Fruit fly (Drosophila melanogaster) whole organism, wandering third instar larva: ENCODE data around the gene CG8661.

Source experiments
- Abd-B ChIP-seq: fragments of >200 bp; optimal IDR thresholded peaks from 2 replicates; lab custom pipeline; 2017; ENCODE audit warnings: missing biosample characterization, missing genetic modification characterization
- CG32264 ChIP-seq: fragments of 200-800 bp; sonication (Bioruptor generic); optimal IDR thresholded peaks from 2 replicates; lab custom pipeline; 2016; ENCODE audit warnings: missing biosample characterization, missing genetic modification characterization
- CG9705 ChIP-seq: fragments of 200-800 bp; sonication (Bioruptor generic); optimal IDR thresholded peaks from 2 replicates; lab custom pipeline; 2018; ENCODE audit warnings: missing biosample characterization, mild to moderate bottlenecking, missing genetic modification characterization
- CrebA ChIP-seq: fragments of 200-800 bp; sonication (Bioruptor generic); optimal IDR thresholded peaks from 2 replicates; lab custom pipeline; 2016; ENCODE audit warnings: missing biosample characterization, mild to moderate bottlenecking, missing genetic modification characterization, borderline replicate concordance
- Dfd ChIP-seq: fragments of >200 bp; optimal IDR thresholded peaks from 2 replicates; lab custom pipeline; 2017; ENCODE audit warnings: missing biosample characterization, missing genetic modification characterization
- Dif ChIP-seq: fragments of 200-275, 200-300 bp; sonication (Bioruptor generic); optimal IDR thresholded peaks from 2 replicates; lab custom pipeline; 2018; ENCODE audit warnings: missing biosample characterization, missing genetic modification characterization; ENCODE audit not compliant: partially characterized antibody
- HLH106 ChIP-seq: fragments of 200-800 bp; optimal IDR thresholded peaks from 3 replicates; lab custom pipeline; 2019; ENCODE audit warnings: missing biosample characterization, mild to moderate bottlenecking, missing genetic modification characterization, moderate library complexity
- Hnf4 ChIP-seq: fragments of 200-800 bp; sonication (Bioruptor generic); optimal IDR thresholded peaks from 2 replicates; lab custom pipeline; 2016; ENCODE audit warnings: missing biosample characterization, mild to moderate bottlenecking, missing genetic modification characterization
- Hr78 ChIP-seq: fragments of >200 bp; optimal IDR thresholded peaks from 2 replicates; lab custom pipeline; 2017; ENCODE audit warnings: missing biosample characterization, missing genetic modification characterization
- Hr83 ChIP-seq: fragments of 200-300 bp; sonication (Bioruptor generic); optimal IDR thresholded peaks from 2 replicates; lab custom pipeline; 2016; ENCODE audit warnings: missing biosample characterization, mild to moderate bottlenecking, missing genetic modification characterization, moderate library complexity; ENCODE audit not compliant: poor library complexity, severe bottlenecking
- Myc ChIP-seq: fragments of >200 bp; optimal IDR thresholded peaks from 2 replicates; lab custom pipeline; 2017
- N ChIP-seq: fragments of >200 bp; optimal IDR thresholded peaks from 2 replicates; lab custom pipeline; 2018; ENCODE audit warnings: missing biosample characterization, missing external identifiers, missing genetic modification characterization
- Rel ChIP-seq, 2 experiments: fragments of 200-800 bp; sonication (Bioruptor generic) in 1 of 2; optimal IDR thresholded peaks; 2 replicates in 1 of 2; 3 replicates in 1 of 2; lab custom pipeline; 2016 to 2019; ENCODE audit warnings: mild to moderate bottlenecking in 2 of 2, missing biosample characterization in 2 of 2, missing genetic modification characterization in 2 of 2, moderate library complexity in 1 of 2
- Sp1 ChIP-seq: fragments of 200-800 bp; sonication (Bioruptor generic); optimal IDR thresholded peaks from 3 replicates; lab custom pipeline; 2019; ENCODE audit warnings: missing biosample characterization, mild to moderate bottlenecking, missing genetic modification characterization, moderate library complexity
- Vsx2 ChIP-seq: fragments of 200-300, 225-300 bp; sonication (Bioruptor generic); optimal IDR thresholded peaks from 2 replicates; lab custom pipeline; 2018; ENCODE audit warnings: missing biosample characterization, missing genetic modification characterization; ENCODE audit not compliant: partially characterized antibody
- br ChIP-seq: fragments of 200-800 bp; sonication (Bioruptor generic); optimal IDR thresholded peaks from 2 replicates; lab custom pipeline; 2016; ENCODE audit warnings: missing biosample characterization, missing genetic modification characterization
- brk ChIP-seq: fragments of 200-800 bp; sonication (Bioruptor generic); optimal IDR thresholded peaks from 2 replicates; lab custom pipeline; 2016; ENCODE audit warnings: missing biosample characterization, mild to moderate bottlenecking, missing genetic modification characterization
- dl ChIP-seq, 2 experiments: fragments of 175-275, 200-275 bp in 1 of 2; fragments of 200-275 bp in 1 of 2; sonication (Bioruptor generic); optimal IDR thresholded peaks; lab custom pipeline; 2018; ENCODE audit warnings: mild to moderate bottlenecking in 2 of 2, missing biosample characterization in 2 of 2, missing genetic modification characterization in 2 of 2, moderate library complexity in 2 of 2; ENCODE audit not compliant: partially characterized antibody in 2 of 2, insufficient read depth in 1 of 2
- dmrt93B ChIP-seq: fragments of 200-800 bp; sonication (Bioruptor generic); optimal IDR thresholded peaks from 2 replicates; lab custom pipeline; 2018; ENCODE audit warnings: missing biosample characterization, mild to moderate bottlenecking, missing genetic modification characterization
- dsf ChIP-seq: sonication (Bioruptor generic); optimal IDR thresholded peaks from 2 replicates; lab custom pipeline; 2016; ENCODE audit warnings: missing biosample characterization, missing genetic modification characterization, borderline replicate concordance
- ey ChIP-seq: fragments of 200-800 bp; sonication (Bioruptor generic); optimal IDR thresholded peaks from 2 replicates; lab custom pipeline; 2016; ENCODE audit warnings: missing biosample characterization, missing genetic modification characterization
- foxo ChIP-seq, 2 experiments: fragments of 200-800 bp; sonication (Bioruptor generic); optimal IDR thresholded peaks; 2 replicates in 1 of 2; 3 replicates in 1 of 2; lab custom pipeline; 2016 to 2017; ENCODE audit warnings: missing biosample characterization in 2 of 2, missing genetic modification characterization in 2 of 2
- fru ChIP-seq: fragments of 200-800 bp; sonication (Bioruptor generic); optimal IDR thresholded peaks from 3 replicates; lab custom pipeline; 2016; ENCODE audit warnings: missing biosample characterization, mild to moderate bottlenecking, missing genetic modification characterization
- h ChIP-seq: fragments of 200-800 bp; sonication (Bioruptor generic); optimal IDR thresholded peaks from 3 replicates; lab custom pipeline; 2016; ENCODE audit warnings: missing biosample characterization, mild to moderate bottlenecking, missing genetic modification characterization
- jim ChIP-seq: fragments of 175-275, 200-325 bp; sonication (Bioruptor generic); optimal IDR thresholded peaks from 2 replicates; lab custom pipeline; 2016; ENCODE audit warnings: missing biosample characterization, mild to moderate bottlenecking, missing genetic modification characterization
- lola ChIP-seq: fragments of >200 bp; optimal IDR thresholded peaks from 2 replicates; lab custom pipeline; 2017; ENCODE audit warnings: missing biosample characterization, missing genetic modification characterization
- pan ChIP-seq: fragments of >200 bp; optimal IDR thresholded peaks from 2 replicates; lab custom pipeline; 2017
- psq ChIP-seq: fragments of 200-800 bp; sonication (Bioruptor generic); optimal IDR thresholded peaks from 3 replicates; lab custom pipeline; 2017; ENCODE audit warnings: missing biosample characterization, mild to moderate bottlenecking, missing genetic modification characterization, moderate library complexity
- sage ChIP-seq: fragments of 200-800 bp; sonication (Bioruptor generic); optimal IDR thresholded peaks from 2 replicates; lab custom pipeline; 2016; ENCODE audit warnings: missing biosample characterization, mild to moderate bottlenecking, missing genetic modification characterization
- sv ChIP-seq: fragments of 200-800 bp; sonication (Bioruptor generic); optimal IDR thresholded peaks from 3 replicates; lab custom pipeline; 2016; ENCODE audit warnings: missing biosample characterization, missing genetic modification characterization
- tai ChIP-seq: sonication (Bioruptor generic); optimal IDR thresholded peaks from 2 replicates; lab custom pipeline; 2016; ENCODE audit warnings: missing biosample characterization, missing genetic modification characterization
- usp ChIP-seq: fragments of >200 bp; optimal IDR thresholded peaks from 2 replicates; lab custom pipeline; 2017; ENCODE audit warnings: missing biosample characterization, missing genetic modification characterization

Gene CG8661

DNA sequence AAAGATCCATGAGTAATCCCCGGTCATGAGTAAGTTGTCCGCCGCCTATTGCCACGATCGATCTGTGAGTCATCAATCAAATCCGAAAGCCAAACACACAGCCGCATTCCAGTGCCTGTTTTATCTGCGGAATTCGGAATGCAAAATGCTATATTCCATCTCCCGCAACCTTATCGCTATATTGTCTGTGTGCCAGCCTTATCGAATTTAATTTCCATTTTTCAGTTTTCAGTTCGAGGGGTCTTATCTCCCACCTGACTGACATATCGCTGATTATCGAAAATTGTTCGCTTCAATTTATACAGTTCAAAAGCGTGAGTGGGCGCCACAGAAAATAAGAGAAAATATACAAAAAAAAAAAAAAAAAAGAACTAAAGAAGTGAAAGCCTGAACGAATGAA is 4.9 kb upstream of the CG8661 start:
- TF ChIP-seq Rel (GFP tag; optimal IDR thresholded peaks at IDR 0.05; lab: Kevin White, UChicago) (no peak), Rel (tag; optimal IDR thresholded peaks at IDR 0.05; lab: Kevin White, UChicago) (peak; percentile 62), sage (GFP tag; lab: Kevin White, UChicago) (no peak), lola (GFP tag; lab: Kevin White, UChicago) (no peak), h (GFP tag; lab: Kevin White, UChicago) (peak; percentile 30)

DNA sequence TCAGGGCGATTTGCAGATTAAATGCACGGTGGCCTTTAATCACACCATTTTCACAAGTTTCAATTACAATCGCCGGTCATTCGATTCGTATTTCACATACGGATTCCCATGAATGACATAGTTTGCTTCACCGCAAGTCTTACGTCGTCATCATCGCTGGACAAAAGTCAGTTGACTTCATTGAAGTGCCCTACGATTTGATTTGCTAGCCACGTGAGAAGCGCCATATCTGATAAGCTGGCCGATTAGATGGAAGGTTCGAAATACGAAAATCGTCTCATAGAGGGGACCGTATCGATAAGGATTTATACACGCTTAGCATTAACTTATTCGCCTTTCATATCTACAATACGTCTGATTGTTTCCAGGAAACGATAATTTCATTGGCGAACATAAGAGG is 769 bp upstream of the CG8661 start:
- TF ChIP-seq CG9705 (GFP tag; lab: Kevin White, UChicago) = no peak
- no peak for TF ChIP-seq Myc

DNA sequence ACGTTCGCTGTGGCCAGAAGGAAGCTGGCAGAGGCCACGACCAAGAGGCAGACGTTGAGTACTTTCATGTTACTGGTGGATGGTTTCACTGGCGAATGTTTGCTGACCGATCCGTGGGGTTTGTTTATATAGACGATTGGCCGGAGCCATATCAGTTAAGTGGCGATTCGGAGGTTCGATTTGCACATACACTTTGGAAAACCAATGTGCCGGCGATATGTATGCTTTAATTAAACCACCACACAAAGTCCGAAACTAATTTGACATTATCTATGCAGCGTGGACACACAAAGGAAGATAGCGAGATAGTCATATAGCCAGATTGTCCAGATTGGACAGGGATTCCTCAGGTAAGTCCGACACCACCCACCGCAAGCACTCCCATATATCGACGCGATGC is 1.7 kb downstream of the CG8661 start, which contains the start of gene CG8664:
Gene CG8664 (minus strand): TSS at position 101 of the 400 bp plus-strand sequence.
- TF ChIP-seq Hr78 = no peak
- TF ChIP-seq N = no peak
- no peak for TF ChIP-seq jim (GFP tag; lab: Kevin White, UChicago)
- no peak for TF ChIP-seq Vsx2
- no peak for TF ChIP-seq psq (GFP tag; lab: Kevin White, UChicago)
- no peak for TF ChIP-seq brk (GFP tag; lab: Kevin White, UChicago)
- TF ChIP-seq Myc = no peak
- no peak for TF ChIP-seq usp (GFP tag; lab: Kevin White, UChicago)
- TF ChIP-seq dmrt93B (GFP tag; lab: Kevin White, UChicago) = no peak
- no peak for TF ChIP-seq Sp1 (GFP tag; lab: Kevin White, UChicago)
- TF ChIP-seq dl (GFP tag; optimal IDR thresholded peaks at IDR 0.05; lab: Kevin White, UChicago; ENCODE audit: insufficient read depth in 1 of 2, partially characterized antibody in 2 of 2) = no peak
- no peak for TF ChIP-seq Dif (GFP tag; lab: Kevin White, UChicago)
- no peak for TF ChIP-seq Dfd (GFP tag; lab: Kevin White, UChicago)
- TF ChIP-seq dsf = no peak

DNA sequence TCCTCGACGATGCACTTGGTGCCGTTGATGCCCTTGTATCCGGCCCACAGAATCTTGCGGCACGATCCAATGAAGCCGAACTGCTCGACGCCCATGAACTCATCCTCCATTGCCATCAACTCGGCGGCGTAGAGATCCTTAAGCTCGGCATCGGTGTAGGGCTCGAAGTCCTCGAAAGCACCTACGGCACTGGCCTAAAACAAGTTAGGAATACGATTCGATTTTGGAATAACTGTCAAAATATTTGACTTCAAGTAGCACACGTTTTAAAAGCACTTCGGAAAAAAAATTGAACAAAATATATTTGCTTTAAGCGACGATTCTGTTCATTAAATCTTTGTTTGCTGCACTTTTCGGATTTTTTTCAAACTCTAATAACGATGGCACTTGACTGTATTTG is 2.1 kb downstream of the CG8661 start, which contains the start of gene CG5445:
Gene CG5445 (plus strand): TSS at position 301 of the 400 bp plus-strand sequence.
- TF ChIP-seq Myc (no peak), Abd-B (GFP tag; lab: Kevin White, UChicago) (no peak), pan (lab: Kevin White, UChicago) (no peak), sv (GFP tag; lab: Kevin White, UChicago) (no peak), tai (GFP tag; lab: Kevin White, UChicago) (no peak), Sp1 (GFP tag; lab: Kevin White, UChicago) (no peak), Hnf4 (GFP tag; lab: Kevin White, UChicago) (no peak), dmrt93B (GFP tag; lab: Kevin White, UChicago) (no peak), CG9705 (GFP tag; lab: Kevin White, UChicago) (no peak), jim (GFP tag; lab: Kevin White, UChicago) (no peak), h (GFP tag; lab: Kevin White, UChicago) (no peak), CG32264 (GFP tag; lab: Kevin White, UChicago) (no peak), Hr83 (no peak), sage (GFP tag; lab: Kevin White, UChicago) (no peak), fru (GFP tag; lab: Kevin White, UChicago) (no peak), Vsx2 (no peak)
- TF ChIP-seq, all 38 proteins: peak for 0

DNA sequence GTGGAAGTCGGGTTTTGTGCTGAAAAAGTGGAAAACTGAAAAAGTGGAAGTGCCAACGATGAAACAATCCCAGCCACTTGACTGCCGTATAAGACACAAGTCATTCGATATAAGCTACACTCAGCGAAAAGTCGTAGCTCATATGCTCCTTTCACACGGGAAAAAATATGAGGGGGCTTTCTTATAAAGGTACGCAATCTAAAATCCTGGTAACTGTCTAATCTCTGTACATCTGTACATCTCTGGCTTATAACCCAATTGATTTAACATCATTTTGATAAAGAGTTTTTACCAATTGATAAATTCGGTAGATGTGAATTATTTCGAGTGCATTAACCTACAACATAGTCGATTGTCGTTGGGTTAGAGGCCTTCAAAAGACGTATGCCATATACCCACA is 9.5 kb downstream of the CG8661 start:
- no peak for TF ChIP-seq HLH106 (tag; lab: Kevin White, UChicago)
- TF ChIP-seq dsf = no peak
- TF ChIP-seq CrebA (GFP tag; lab: Kevin White, UChicago) = no peak
- no peak for TF ChIP-seq ey (GFP tag; lab: Kevin White, UChicago)
- no peak for TF ChIP-seq Abd-B (GFP tag; lab: Kevin White, UChicago)
- TF ChIP-seq jim (GFP tag; lab: Kevin White, UChicago) = no peak
- no peak for TF ChIP-seq Myc
- TF ChIP-seq Rel (GFP tag; optimal IDR thresholded peaks at IDR 0.05; lab: Kevin White, UChicago) = no peak
- TF ChIP-seq Rel (tag; optimal IDR thresholded peaks at IDR 0.05; lab: Kevin White, UChicago) = no peak
- no peak for TF ChIP-seq foxo (GFP tag; optimal IDR thresholded peaks at IDR 0.05; lab: Kevin White, UChicago)
- TF ChIP-seq br (GFP tag; lab: Kevin White, UChicago) = no peak
- no peak for TF ChIP-seq dl (GFP tag; optimal IDR thresholded peaks at IDR 0.05; lab: Kevin White, UChicago; ENCODE audit: insufficient read depth in 1 of 2, partially characterized antibody in 2 of 2)
- TF ChIP-seq CG32264 (GFP tag; lab: Kevin White, UChicago) = no peak
- TF ChIP-seq CG9705 (GFP tag; lab: Kevin White, UChicago) = no peak
- TF ChIP-seq dmrt93B (GFP tag; lab: Kevin White, UChicago) = no peak
- TF ChIP-seq, all 38 proteins: peak for 0
